Fruit fly (Drosophila melanogaster) whole organism, adult: ENCODE data around the gene RagA-B.

Experiments used
- CG1620 ChIP-seq: fragments of 200-800 bp; sonication (Bioruptor generic); optimal IDR thresholded peaks from 2 replicates; lab custom pipeline; 2016; ENCODE audit warnings: missing biosample characterization, missing genetic modification characterization
- CG33017 ChIP-seq: fragments of 200-800 bp; sonication (Bioruptor generic); optimal IDR thresholded peaks from 2 replicates; lab custom pipeline; 2018; ENCODE audit warnings: missing biosample characterization, mild to moderate bottlenecking, missing genetic modification characterization, moderate library complexity
- CG5204 ChIP-seq: fragments of 200-800 bp; sonication (Bioruptor generic); optimal IDR thresholded peaks from 2 replicates; lab custom pipeline; 2016; ENCODE audit warnings: missing biosample characterization, missing genetic modification characterization
- CG7045 ChIP-seq: fragments of 200-800 bp; sonication (Bioruptor generic); optimal IDR thresholded peaks from 2 replicates; lab custom pipeline; 2017; ENCODE audit warnings: missing biosample characterization, mild to moderate bottlenecking, missing genetic modification characterization
- CG7101 ChIP-seq: fragments of 200-800 bp; sonication (Bioruptor generic); optimal IDR thresholded peaks from 2 replicates; lab custom pipeline; 2018; ENCODE audit warnings: missing biosample characterization, mild to moderate bottlenecking, missing genetic modification characterization, moderate library complexity
- Hr96 ChIP-seq: fragments of 200-800 bp; sonication (Bioruptor generic); optimal IDR thresholded peaks from 2 replicates; lab custom pipeline; 2016; ENCODE audit warnings: missing biosample characterization, missing genetic modification characterization
- cic ChIP-seq: fragments of 200-800 bp; sonication (Bioruptor generic); optimal IDR thresholded peaks from 2 replicates; lab custom pipeline; 2017; ENCODE audit warnings: missing biosample characterization, mild to moderate bottlenecking, missing genetic modification characterization, moderate library complexity
- kay ChIP-seq: fragments of 200-800 bp; sonication (Bioruptor generic); peaks from one replicate; lab custom pipeline; 2016; ENCODE audit warnings: missing biosample characterization, missing genetic modification characterization, borderline replicate concordance
- pad ChIP-seq: fragments of 200-800 bp; sonication (Bioruptor generic); optimal IDR thresholded peaks from 3 replicates; lab custom pipeline; 2017; ENCODE audit warnings: missing biosample characterization, missing genetic modification characterization, mild to moderate bottlenecking, moderate library complexity, missing genetic modification reagents
- tj ChIP-seq: fragments of 200-800 bp; sonication (Bioruptor generic); optimal IDR thresholded peaks from 3 replicates; lab custom pipeline; 2017; ENCODE audit warnings: missing biosample characterization, mild to moderate bottlenecking, missing genetic modification characterization, moderate library complexity

- no peak for TF ChIP-seq CG5204 (GFP tag; lab: Kevin White, UChicago)
- no peak for TF ChIP-seq tj (GFP tag; lab: Kevin White, UChicago)
- TF ChIP-seq CG7101 (tag; lab: Kevin White, UChicago), result no peak
- TF ChIP-seq CG7045, result no peak
- TF ChIP-seq kay (GFP tag; lab: Kevin White, UChicago), result no peak
- no peak for TF ChIP-seq CG1620
- TF ChIP-seq pad, result no peak
- TF ChIP-seq cic (GFP tag; lab: Kevin White, UChicago), result no peak
- TF ChIP-seq CG33017 (tag; lab: Kevin White, UChicago), result no peak
- no peak for TF ChIP-seq Hr96
Observed at dm6 chr3R:8959153-8959552, 25.0 kb downstream of the RagA-B start.
